Worm (Caenorhabditis elegans) whole organism, young adult: ENCODE results near the gene C35A11.2.

Source experiments
- F49E8.2 ChIP-seq: sonication (generic microtip); optimal IDR thresholded peaks from 3 replicates; lab custom pipeline; 2017; ENCODE audit warnings: missing genetic modification characterization, mild to moderate bottlenecking, missing compliant biosample characterization, antibody characterized with exemption, moderate library complexity; ENCODE audit not compliant: insufficient read depth
- egl-18 ChIP-seq: fragments of 200-800 bp; sonication (Bioruptor generic); IDR thresholded peaks from 2 replicates; pipeline ENCODE4 v1.3.6; 2022; ENCODE audit warnings: missing genetic modification reagents, missing genetic modification characterization, missing compliant biosample characterization
- nfya-2 ChIP-seq: fragments of 200-800 bp; sonication (Bioruptor generic); IDR thresholded peaks from 2 replicates; pipeline ENCODE4 v1.3.6; 2022; ENCODE audit warnings: missing genetic modification reagents, missing genetic modification characterization, missing compliant biosample characterization
- sea-2 ChIP-seq: fragments of 200-800 bp; sonication (Bioruptor generic); IDR thresholded peaks from 2 replicates; pipeline ENCODE4 v1.3.6; 2022; ENCODE audit warnings: missing genetic modification characterization, missing compliant biosample characterization

DNA sequence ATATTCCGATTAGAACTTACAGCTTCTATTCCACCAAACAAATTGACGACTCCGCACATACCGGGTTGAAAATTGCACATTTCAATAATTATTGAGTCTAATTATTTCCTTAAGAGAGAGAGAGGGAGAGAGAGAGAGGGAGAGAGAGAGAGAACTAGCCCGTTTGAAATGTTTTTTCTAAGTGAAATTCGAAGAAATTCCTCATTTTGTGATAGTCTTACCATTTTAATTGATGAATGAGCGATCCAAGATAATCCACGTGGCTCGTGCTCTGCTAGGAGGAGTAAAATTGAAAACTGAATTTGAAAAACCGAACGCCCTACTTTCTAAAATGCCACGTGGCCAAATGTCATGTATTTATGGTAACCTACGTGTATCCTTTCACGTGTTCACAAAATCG lies 46.4 kb downstream of the C35A11.2 start, which contains the start of gene F08F3.8:
- TF ChIP-seq egl-18 (GFP tag; lab: Robert Waterston, UW) (no peak), sea-2 (GFP tag; lab: Robert Waterston, UW) (no peak), nfya-2 (GFP tag; lab: Robert Waterston, UW) (no peak), F49E8.2 (tag; lab: Kevin White, UChicago) (no peak)
